1 fruit fly cellular context compared by ENCODE assay signal in genomic region chr3R:23818879-23819408, dm6.
A peak's percentile ranks its signal among the peaks of the same experiment; 100 is the strongest.
TF ChIP-seq lines count a peak whose summit lies in the region.

Gene CG33111 (minus strand): TSS chr3R:23819237.
Gene eIF4G2 (minus strand): TSS chr3R:23819237.

TF ChIP-seq in whole organism, embryonic, 481 proteins besides CTCF, POLR2A, EP300 and RAD21 (continued from another document and continues in another):
- TF ChIP-seq Mes4 (GFP tag; optimal IDR thresholded peaks at IDR 0.05; lab: Kevin White, UChicago): peak; percentile 36
- no peak for TF ChIP-seq CG10654 (GFP tag; optimal IDR thresholded peaks at IDR 0.05; lab: Kevin White, UChicago)
- TF ChIP-seq CG13424 (tag; optimal IDR thresholded peaks at IDR 0.05; lab: Kevin White, UChicago): peak; percentile 33
- TF ChIP-seq CG42726 (GFP tag; IDR thresholded peaks at IDR 0.05; lab: Robert Waterston, UW; ENCODE audit: partially characterized antibody): peak; percentile 91
- peak; percentile 29 for TF ChIP-seq CG9876 (GFP tag; optimal IDR thresholded peaks at IDR 0.05; lab: Kevin White, UChicago)
- TF ChIP-seq dmrt99B (tag; optimal IDR thresholded peaks at IDR 0.05; lab: Kevin White, UChicago): no peak
- no peak for TF ChIP-seq kah (GFP tag; optimal IDR thresholded peaks at IDR 0.05; lab: Kevin White, UChicago)
- no peak for TF ChIP-seq Ravus (GFP tag; IDR thresholded peaks at IDR 0.05; lab: Robert Waterston, UW)
- no peak for TF ChIP-seq Elba2 (GFP tag; optimal IDR thresholded peaks at IDR 0.05; lab: Kevin White, UChicago)
- TF ChIP-seq D (optimal IDR thresholded peaks at IDR 0.05; lab: Kevin White, UChicago): no peak
- TF ChIP-seq D (GFP tag; optimal IDR thresholded peaks at IDR 0.05; lab: Kevin White, UChicago): no peak
- TF ChIP-seq CG10543 (GFP tag; optimal IDR thresholded peaks at IDR 0.05; lab: Kevin White, UChicago): peak; percentile 4
- TF ChIP-seq z (GFP tag; IDR thresholded peaks at IDR 0.05; lab: Robert Waterston, UW): no peak
- TF ChIP-seq Hsf (GFP tag; optimal IDR thresholded peaks at IDR 0.05; lab: Kevin White, UChicago): peak; percentile 65
- peak; percentile 30; the same call in 1 of the 3 replicates for TF ChIP-seq CG34422 (GFP tag; IDR thresholded peaks at IDR 0.05; lab: Robert Waterston, UW)
- TF ChIP-seq GATAe (GFP tag; conservative IDR thresholded peaks at IDR 0.05; lab: Robert Waterston, UW): no peak
- TF ChIP-seq Sin3A (optimal IDR thresholded peaks at IDR 0.05; lab: Kevin White, UChicago): peak; percentile 67
- TF ChIP-seq CHES-1-like (GFP tag; optimal IDR thresholded peaks at IDR 0.05; lab: Kevin White, UChicago): peak; percentile 62
- TF ChIP-seq CG7745 (tag; optimal IDR thresholded peaks at IDR 0.05; lab: Kevin White, UChicago): no peak
- peak; percentile 54 for TF ChIP-seq CG17829 (tag; optimal IDR thresholded peaks at IDR 0.05; lab: Kevin White, UChicago)
- peak; percentile 17 for TF ChIP-seq ftz-f1 (GFP tag; optimal IDR thresholded peaks at IDR 0.05; lab: Kevin White, UChicago)
- no peak for TF ChIP-seq Chrac-16 (GFP tag; optimal IDR thresholded peaks at IDR 0.05; lab: Kevin White, UChicago)
- TF ChIP-seq pzg (GFP tag; optimal IDR thresholded peaks at IDR 0.05; lab: Kevin White, UChicago): peak; percentile 96
- TF ChIP-seq psq (GFP tag; optimal IDR thresholded peaks at IDR 0.05; lab: Kevin White, UChicago): no peak
- no peak for TF ChIP-seq CG5245 (GFP tag; optimal IDR thresholded peaks at IDR 0.05; lab: Kevin White, UChicago)
- TF ChIP-seq Fer1 (GFP tag; optimal IDR thresholded peaks at IDR 0.05; lab: Kevin White, UChicago): peak; percentile 41
- no peak for TF ChIP-seq CG18599 (GFP tag; optimal IDR thresholded peaks at IDR 0.05; lab: Kevin White, UChicago)
- TF ChIP-seq fd64A (GFP tag; optimal IDR thresholded peaks at IDR 0.05; lab: Kevin White, UChicago): no peak
- TF ChIP-seq pum (GFP tag; optimal IDR thresholded peaks at IDR 0.05; lab: Kevin White, UChicago): peak; percentile 18
- TF ChIP-seq Fer2 (tag; optimal IDR thresholded peaks at IDR 0.05; lab: Kevin White, UChicago): no peak
- TF ChIP-seq prd (optimal IDR thresholded peaks at IDR 0.05; lab: Kevin White, UChicago): no peak
- TF ChIP-seq prd (GFP tag; IDR thresholded peaks at IDR 0.05; lab: Robert Waterston, UW): 0 out of 3 replicates have a peak, but pooled peaks have one; percentile 11
- peak; percentile 74 for TF ChIP-seq hbn (GFP tag; IDR thresholded peaks at IDR 0.05; lab: Robert Waterston, UW; ENCODE audit: partially characterized antibody)
- peak; percentile 36 for TF ChIP-seq PHDP (tag; optimal IDR thresholded peaks at IDR 0.05; lab: Kevin White, UChicago)
- TF ChIP-seq C15 (GFP tag; IDR thresholded peaks at IDR 0.05; lab: Robert Waterston, UW): no peak
- TF ChIP-seq Deaf1 (tag; optimal IDR thresholded peaks at IDR 0.05; lab: Kevin White, UChicago): no peak
- no peak for TF ChIP-seq wor (GFP tag; IDR thresholded peaks at IDR 0.05; lab: Robert Waterston, UW)
- peak; percentile 75 for TF ChIP-seq Dll (GFP tag; IDR thresholded peaks at IDR 0.05; lab: Robert Waterston, UW; ENCODE audit: partially characterized antibody)
- no peak for TF ChIP-seq shn (GFP tag; optimal IDR thresholded peaks at IDR 0.05; lab: Kevin White, UChicago)
- TF ChIP-seq wdn (GFP tag; IDR thresholded peaks at IDR 0.05; lab: Robert Waterston, UW): no peak
- TF ChIP-seq ac (GFP tag; optimal IDR thresholded peaks at IDR 0.05; lab: Kevin White, UChicago): no peak
- TF ChIP-seq bowl (GFP tag; IDR thresholded peaks at IDR 0.05; lab: Robert Waterston, UW): no peak
- no peak for TF ChIP-seq Tbp (GFP tag; optimal IDR thresholded peaks at IDR 0.05; lab: Kevin White, UChicago)
- peak; percentile 74 for TF ChIP-seq HmgZ (tag; optimal IDR thresholded peaks at IDR 0.05; lab: Kevin White, UChicago)
- peak; percentile 6 for TF ChIP-seq CG10209 (GFP tag; optimal IDR thresholded peaks at IDR 0.05; lab: Kevin White, UChicago)
- TF ChIP-seq MESR4 (GFP tag; optimal IDR thresholded peaks at IDR 0.05; lab: Kevin White, UChicago): peak; percentile 91
- peak; percentile 18 for TF ChIP-seq ATbp (GFP tag; optimal IDR thresholded peaks at IDR 0.05; lab: Kevin White, UChicago)
- no peak for TF ChIP-seq sens-2 (GFP tag; IDR thresholded peaks at IDR 0.05; lab: Robert Waterston, UW)
- TF ChIP-seq gce (GFP tag; IDR thresholded peaks at IDR 0.05; lab: Robert Waterston, UW): 0 out of 3 replicates have a peak, but pooled peaks have one; percentile 10
- TF ChIP-seq pfk (GFP tag; optimal IDR thresholded peaks at IDR 0.05; lab: Kevin White, UChicago): peak; percentile 36
- TF ChIP-seq CG14441 (GFP tag; IDR thresholded peaks at IDR 0.05; lab: Robert Waterston, UW): 0 out of 2 replicates have a peak, but pooled peaks have one; percentile 20
- TF ChIP-seq dan (GFP tag; IDR thresholded peaks at IDR 0.05; lab: Robert Waterston, UW): no peak
- no peak for TF ChIP-seq trh (GFP tag; optimal IDR thresholded peaks at IDR 0.05; lab: Kevin White, UChicago)
- TF ChIP-seq salm (tag; optimal IDR thresholded peaks at IDR 0.05; lab: Kevin White, UChicago): no peak
- TF ChIP-seq Jarid2 (GFP tag; optimal IDR thresholded peaks at IDR 0.05; lab: Kevin White, UChicago): peak; percentile 66
- peak; percentile 21 for TF ChIP-seq Blimp-1 (GFP tag; optimal IDR thresholded peaks at IDR 0.05; lab: Kevin White, UChicago)
- TF ChIP-seq Poxn (GFP tag; IDR thresholded peaks at IDR 0.05; lab: Robert Waterston, UW): no peak
- TF ChIP-seq CG9215 (GFP tag; IDR thresholded peaks at IDR 0.05; lab: Robert Waterston, UW): no peak
- TF ChIP-seq CG8089 (GFP tag; optimal IDR thresholded peaks at IDR 0.05; lab: Kevin White, UChicago): peak; percentile 34
- no peak for TF ChIP-seq Abd-B (GFP tag; optimal IDR thresholded peaks at IDR 0.05; lab: Kevin White, UChicago)
- peak in 1 of 3 experiments; percentile 79 for TF ChIP-seq Stat92E (GFP tag; optimal IDR thresholded peaks at IDR 0.05; lab: Kevin White, UChicago)
- peak; percentile 58 for TF ChIP-seq CG6765 (GFP tag; optimal IDR thresholded peaks at IDR 0.05; lab: Kevin White, UChicago)
- peak; percentile 64 for TF ChIP-seq CG33213 (GFP tag; optimal IDR thresholded peaks at IDR 0.05; lab: Kevin White, UChicago)
- TF ChIP-seq mld (GFP tag; IDR thresholded peaks at IDR 0.05; lab: Robert Waterston, UW; ENCODE audit: partially characterized antibody): peak; percentile 73; the same call in 2 of the 3 replicates
- TF ChIP-seq Sry-β (GFP tag; optimal IDR thresholded peaks at IDR 0.05; lab: Kevin White, UChicago): no peak
- 0 out of 2 replicates have a peak, but pooled peaks have one; percentile 20 for TF ChIP-seq Ptx1 (GFP tag; IDR thresholded peaks at IDR 0.05; lab: Robert Waterston, UW)
- peak; percentile 6 for TF ChIP-seq NfI (GFP tag; optimal IDR thresholded peaks at IDR 0.05; lab: Kevin White, UChicago)
- 0 out of 2 replicates have a peak, but pooled peaks have one; percentile 17 for TF ChIP-seq ssp (GFP tag; IDR thresholded peaks at IDR 0.05; lab: Robert Waterston, UW)
- TF ChIP-seq Drgx (GFP tag; IDR thresholded peaks at IDR 0.05; lab: Robert Waterston, UW): no peak; the same call in 1 of the 2 replicates
- peak; percentile 14 for TF ChIP-seq repo (GFP tag; optimal IDR thresholded peaks at IDR 0.05; lab: Kevin White, UChicago)
- TF ChIP-seq Awh (GFP tag; IDR thresholded peaks at IDR 0.05; lab: Robert Waterston, UW): peak; percentile 27; the same call in 1 of the 2 replicates
- peak; percentile 42 for TF ChIP-seq dm (GFP tag; optimal IDR thresholded peaks at IDR 0.05; lab: Kevin White, UChicago)
- no peak for TF ChIP-seq CG12104 (GFP tag; optimal IDR thresholded peaks at IDR 0.05; lab: Kevin White, UChicago)
- TF ChIP-seq HLH3B (GFP tag; IDR thresholded peaks at IDR 0.05; lab: Robert Waterston, UW): no peak
- no peak for TF ChIP-seq maf-S (GFP tag; optimal IDR thresholded peaks at IDR 0.05; lab: Kevin White, UChicago)
- peak; percentile 71 for TF ChIP-seq sd (tag; optimal IDR thresholded peaks at IDR 0.05; lab: Kevin White, UChicago)
- TF ChIP-seq Adf1 (GFP tag; IDR thresholded peaks at IDR 0.05; lab: Robert Waterston, UW): peak; percentile 53
- TF ChIP-seq BEAF-32 (GFP tag; optimal IDR thresholded peaks at IDR 0.05; lab: Kevin White, UChicago): peak; percentile 92
- TF ChIP-seq CG3281 (GFP tag; optimal IDR thresholded peaks at IDR 0.05; lab: Kevin White, UChicago): no peak
- TF ChIP-seq CG4282 (GFP tag; optimal IDR thresholded peaks at IDR 0.05; lab: Kevin White, UChicago): no peak
- TF ChIP-seq slp2 (GFP tag; optimal IDR thresholded peaks at IDR 0.05; lab: Kevin White, UChicago): no peak
- TF ChIP-seq CG16813 (GFP tag; IDR thresholded peaks at IDR 0.05; lab: Robert Waterston, UW; ENCODE audit: partially characterized antibody): peak; percentile 85
- TF ChIP-seq Rx (GFP tag; IDR thresholded peaks at IDR 0.05; lab: Robert Waterston, UW): no peak
- no peak for TF ChIP-seq hkb (optimal IDR thresholded peaks at IDR 0.05; lab: Kevin White, UChicago)
- TF ChIP-seq hkb (GFP tag; IDR thresholded peaks at IDR 0.05; lab: Robert Waterston, UW): no peak
- TF ChIP-seq CG17328 (GFP tag; IDR thresholded peaks at IDR 0.05; lab: Robert Waterston, UW): peak; percentile 36; the same call in 1 of the 2 replicates
- no peak for TF ChIP-seq CG18476 (GFP tag; optimal IDR thresholded peaks at IDR 0.05; lab: Kevin White, UChicago)
- peak; percentile 92 for TF ChIP-seq Med (GFP tag; lab: Kevin White, UChicago)
- peak in 1 of 2 experiments; percentile 38 for TF ChIP-seq Eip74EF (GFP tag; optimal IDR thresholded peaks at IDR 0.05; lab: Kevin White, UChicago)
- TF ChIP-seq CG6689 (GFP tag; IDR thresholded peaks at IDR 0.05; lab: Robert Waterston, UW): no peak
- no peak for TF ChIP-seq sisA (GFP tag; IDR thresholded peaks at IDR 0.05; lab: Robert Waterston, UW)
- no peak for TF ChIP-seq B-H1 (GFP tag; IDR thresholded peaks at IDR 0.05; lab: Robert Waterston, UW)
- no peak for TF ChIP-seq CG30431 (GFP tag; optimal IDR thresholded peaks at IDR 0.05; lab: Kevin White, UChicago)
- no peak for TF ChIP-seq CG17612 (GFP tag; IDR thresholded peaks at IDR 0.05; lab: Robert Waterston, UW)
- TF ChIP-seq CG10431 (GFP tag; optimal IDR thresholded peaks at IDR 0.05; lab: Kevin White, UChicago): peak; percentile 38
- TF ChIP-seq CG10321 (GFP tag; IDR thresholded peaks at IDR 0.05; lab: Robert Waterston, UW): peak; percentile 83
- peak; percentile 32 for TF ChIP-seq wek (GFP tag; optimal IDR thresholded peaks at IDR 0.05; lab: Kevin White, UChicago)
- no peak for TF ChIP-seq ase (GFP tag; IDR thresholded peaks at IDR 0.05; lab: Robert Waterston, UW)
- TF ChIP-seq so (GFP tag; IDR thresholded peaks at IDR 0.05; lab: Robert Waterston, UW): peak; percentile 56; the same call in 1 of the 3 replicates
- TF ChIP-seq chinmo (GFP tag; IDR thresholded peaks at IDR 0.05; lab: Robert Waterston, UW; ENCODE audit: partially characterized antibody): peak; percentile 94; the same call in 3 of the 4 replicates
- peak; percentile 15 for TF ChIP-seq chn (GFP tag; optimal IDR thresholded peaks at IDR 0.05; lab: Kevin White, UChicago)
- TF ChIP-seq zf30C (GFP tag; optimal IDR thresholded peaks at IDR 0.05; lab: Kevin White, UChicago): no peak
- TF ChIP-seq CG11560 (tag; IDR thresholded peaks at IDR 0.05; lab: Robert Waterston, UW): peak; percentile 69; the same call in 2 of the 3 replicates
- TF ChIP-seq crc (GFP tag; optimal IDR thresholded peaks at IDR 0.05; lab: Kevin White, UChicago): no peak
- TF ChIP-seq Atf-2 (GFP tag; optimal IDR thresholded peaks at IDR 0.05; lab: Kevin White, UChicago): no peak
- TF ChIP-seq eve (GFP tag; optimal IDR thresholded peaks at IDR 0.05; lab: Kevin White, UChicago): no peak
- peak; percentile 23 for TF ChIP-seq CG2202 (tag; optimal IDR thresholded peaks at IDR 0.05; lab: Kevin White, UChicago)
- peak; percentile 91 for TF ChIP-seq Ets65A (GFP tag; lab: Kevin White, UChicago)
- TF ChIP-seq Hr39 (optimal IDR thresholded peaks at IDR 0.05; lab: Kevin White, UChicago): no peak
- TF ChIP-seq lbe (GFP tag; optimal IDR thresholded peaks at IDR 0.05; lab: Kevin White, UChicago): no peak
- TF ChIP-seq CG7928 (GFP tag; optimal IDR thresholded peaks at IDR 0.05; lab: Kevin White, UChicago): peak; percentile 84
- no peak for TF ChIP-seq CG15073 (GFP tag; optimal IDR thresholded peaks at IDR 0.05; lab: Kevin White, UChicago)
- peak; percentile 12 for TF ChIP-seq B-H2 (GFP tag; optimal IDR thresholded peaks at IDR 0.05; lab: Kevin White, UChicago)
- TF ChIP-seq CG31441 (GFP tag; IDR thresholded peaks at IDR 0.05; lab: Robert Waterston, UW): no peak; the same call in 1 of the 2 replicates
- TF ChIP-seq CG3163 (GFP tag; optimal IDR thresholded peaks at IDR 0.05; lab: Kevin White, UChicago): no peak
- peak; percentile 18 for TF ChIP-seq CG12071 (GFP tag; optimal IDR thresholded peaks at IDR 0.05; lab: Kevin White, UChicago)
- TF ChIP-seq Xrp1 (GFP tag; IDR thresholded peaks at IDR 0.05; lab: Robert Waterston, UW): peak; percentile 38; the same call in 1 of the 2 replicates
- TF ChIP-seq Mad (GFP tag; optimal IDR thresholded peaks at IDR 0.05; lab: Kevin White, UChicago): peak; percentile 42
- no peak for TF ChIP-seq grn (GFP tag; optimal IDR thresholded peaks at IDR 0.05; lab: Kevin White, UChicago)
- peak; percentile 35 for TF ChIP-seq CG17385 (GFP tag; optimal IDR thresholded peaks at IDR 0.05; lab: Kevin White, UChicago)
- peak; percentile 18 for TF ChIP-seq jumu (GFP tag; optimal IDR thresholded peaks at IDR 0.05; lab: Kevin White, UChicago)
- TF ChIP-seq lola (GFP tag; optimal IDR thresholded peaks at IDR 0.05; lab: Kevin White, UChicago): no peak
- no peak for TF ChIP-seq chif (GFP tag; optimal IDR thresholded peaks at IDR 0.05; lab: Kevin White, UChicago)
- no peak for TF ChIP-seq CG8281 (tag; optimal IDR thresholded peaks at IDR 0.05; lab: Kevin White, UChicago)
- TF ChIP-seq CG10274 (GFP tag; optimal IDR thresholded peaks at IDR 0.05; lab: Kevin White, UChicago): no peak
- no peak for TF ChIP-seq CG16863 (GFP tag; optimal IDR thresholded peaks at IDR 0.05; lab: Kevin White, UChicago)
- TF ChIP-seq CG31365 (tag; optimal IDR thresholded peaks at IDR 0.05; lab: Kevin White, UChicago): peak; percentile 28
- TF ChIP-seq ci (GFP tag; IDR thresholded peaks at IDR 0.05; lab: Robert Waterston, UW): peak; percentile 64
- TF ChIP-seq CG2875 (GFP tag; optimal IDR thresholded peaks at IDR 0.05; lab: Kevin White, UChicago): no peak
- TF ChIP-seq Gsc (GFP tag; IDR thresholded peaks at IDR 0.05; lab: Robert Waterston, UW): no peak
- no peak for TF ChIP-seq Hr78 (GFP tag; optimal IDR thresholded peaks at IDR 0.05; lab: Kevin White, UChicago)
- peak; percentile 78 for TF ChIP-seq CG15514 (GFP tag; optimal IDR thresholded peaks at IDR 0.05; lab: Kevin White, UChicago)
- TF ChIP-seq nerfin-1 (tag; optimal IDR thresholded peaks at IDR 0.05; lab: Kevin White, UChicago): peak; percentile 38
